Fruit fly (Drosophila melanogaster) whole organism, embryonic: Measurements from ENCODE around the gene CG33969.

Source experiments
- Blimp-1 ChIP-seq: fragments of 200-800 bp; sonication (Bioruptor generic); optimal IDR thresholded peaks from 3 replicates; lab custom pipeline; 2018; ENCODE audit warnings: missing biosample characterization, missing genetic modification characterization, mild to moderate bottlenecking, moderate library complexity, missing genetic modification reagents
- CG10543 ChIP-seq: fragments of 200-800 bp; sonication (Bioruptor generic); optimal IDR thresholded peaks from 3 replicates; lab custom pipeline; 2017; ENCODE audit warnings: missing biosample characterization, mild to moderate bottlenecking, missing genetic modification characterization, moderate library complexity
- CG10565 ChIP-seq: fragments of 200-800 bp; sonication (Bioruptor generic); optimal IDR thresholded peaks from 3 replicates; lab custom pipeline; 2016; ENCODE audit warnings: missing biosample characterization, mild to moderate bottlenecking, missing genetic modification characterization
- CG12299 ChIP-seq: fragments of 200-800 bp; sonication (Bioruptor generic); optimal IDR thresholded peaks from 2 replicates; lab custom pipeline; 2018; ENCODE audit warnings: missing biosample characterization, mild to moderate bottlenecking, missing genetic modification characterization
- CG12744 ChIP-seq: fragments of 200-800 bp; sonication (Bioruptor generic); optimal IDR thresholded peaks from 2 replicates; lab custom pipeline; 2016; ENCODE audit warnings: missing biosample characterization, missing genetic modification characterization
- CG17186 ChIP-seq: fragments of 200-800 bp; sonication (Bioruptor generic); optimal IDR thresholded peaks from 3 replicates; lab custom pipeline; 2017; ENCODE audit warnings: missing biosample characterization, missing genetic modification reagents, missing genetic modification characterization
- CG18599 ChIP-seq: fragments of 200-800 bp; sonication (Bioruptor generic); optimal IDR thresholded peaks from 3 replicates; lab custom pipeline; 2017; ENCODE audit warnings: missing biosample characterization, missing genetic modification characterization, mild to moderate bottlenecking, moderate library complexity, missing genetic modification reagents
- CG18619 ChIP-seq: fragments of 200-800 bp; sonication (Bioruptor generic); optimal IDR thresholded peaks from 3 replicates; lab custom pipeline; 2017; ENCODE audit warnings: missing biosample characterization, mild to moderate bottlenecking, missing genetic modification characterization
- CG31224 ChIP-seq: fragments of 200-800 bp; sonication (Bioruptor generic); IDR thresholded peaks from 2 replicates; pipeline ENCODE4 v1.3.6; 2022; ENCODE audit warnings: missing biosample characterization, missing genetic modification characterization
- CG33557 ChIP-seq: fragments of 200-800 bp; sonication (Bioruptor generic); optimal IDR thresholded peaks from 2 replicates; lab custom pipeline; 2019; ENCODE audit warnings: missing biosample characterization, mild to moderate bottlenecking, missing genetic modification characterization, moderate library complexity
- CG6654 ChIP-seq: fragments of 200-800 bp; sonication (Bioruptor generic); optimal IDR thresholded peaks from 2 replicates; lab custom pipeline; 2017; ENCODE audit warnings: missing biosample characterization, mild to moderate bottlenecking, missing genetic modification characterization
- CG6683 ChIP-seq: fragments of 200-800 bp; sonication (Bioruptor generic); optimal IDR thresholded peaks from 2 replicates; lab custom pipeline; 2017; ENCODE audit warnings: missing biosample characterization, mild to moderate bottlenecking, missing genetic modification characterization, missing genetic modification reagents
- CG6765 ChIP-seq: fragments of 200-800 bp; sonication (Bioruptor generic); optimal IDR thresholded peaks from 3 replicates; lab custom pipeline; 2017; ENCODE audit warnings: missing biosample characterization, mild to moderate bottlenecking, missing genetic modification characterization
- CG9817 ChIP-seq: fragments of 200-800 bp; sonication (Bioruptor generic); optimal IDR thresholded peaks from 2 replicates; lab custom pipeline; 2018; ENCODE audit warnings: missing biosample characterization, mild to moderate bottlenecking, missing genetic modification characterization, moderate library complexity
- Drgx ChIP-seq: fragments of 200-800 bp; sonication (Bioruptor generic); IDR thresholded peaks from 2 replicates; pipeline ENCODE4 v1.3.6; 2022; ENCODE audit warnings: missing biosample characterization, missing genetic modification characterization
- Fer1 ChIP-seq: fragments of 200-800 bp; sonication (Bioruptor generic); optimal IDR thresholded peaks from 2 replicates; lab custom pipeline; 2017; ENCODE audit warnings: missing biosample characterization, mild to moderate bottlenecking, missing genetic modification characterization
- Hr78 ChIP-seq, 2 experiments: fragments of 200-800 bp in 1 of 2; fragments of >200 bp in 1 of 2; sonication (Bioruptor generic) in 1 of 2; optimal IDR thresholded peaks; 2 replicates each; lab custom pipeline; 2017 to 2019; ENCODE audit warnings: missing biosample characterization in 2 of 2, missing genetic modification characterization in 2 of 2, mild to moderate bottlenecking in 1 of 2, moderate library complexity in 1 of 2
- Lhr ChIP-seq: fragments of 200-800 bp; sonication (Bioruptor generic); optimal IDR thresholded peaks from 3 replicates; lab custom pipeline; 2017; ENCODE audit warnings: mild to moderate bottlenecking, missing biosample characterization, missing genetic modification reagents, missing genetic modification characterization
- Spps ChIP-seq: fragments of 200-800 bp; sonication (Bioruptor generic); optimal IDR thresholded peaks from 2 replicates; lab custom pipeline; 2018; ENCODE audit warnings: missing biosample characterization, mild to moderate bottlenecking, missing genetic modification characterization
- Sry-δ ChIP-seq: fragments of 200-800 bp; sonication (Bioruptor generic); optimal IDR thresholded peaks from 2 replicates; lab custom pipeline; 2016; ENCODE audit warnings: missing biosample characterization, missing genetic modification characterization
- ac ChIP-seq: fragments of 200-800 bp; sonication (Bioruptor generic); optimal IDR thresholded peaks from 3 replicates; lab custom pipeline; 2017; ENCODE audit warnings: missing biosample characterization, mild to moderate bottlenecking, missing genetic modification characterization
- ase ChIP-seq: fragments of 200-800 bp; sonication (Bioruptor generic); IDR thresholded peaks from 3 replicates; pipeline ENCODE4 v1.3.6; 2022; ENCODE audit warnings: missing biosample characterization, missing genetic modification characterization
- bab2 ChIP-seq: fragments of 200-800 bp; sonication (Bioruptor generic); optimal IDR thresholded peaks from 2 replicates; lab custom pipeline; 2016; ENCODE audit warnings: missing biosample characterization, missing genetic modification characterization
- chm ChIP-seq: fragments of 200-800 bp; sonication (Bioruptor generic); IDR thresholded peaks from 2 replicates; pipeline ENCODE4 v1.3.6; 2022; ENCODE audit warnings: missing biosample characterization, missing genetic modification characterization
- croc ChIP-seq: fragments of 200-800 bp; sonication (Bioruptor generic); conservative IDR thresholded peaks from 3 replicates; pipeline ENCODE4 v1.3.6; 2022; ENCODE audit warnings: missing biosample characterization, missing genetic modification characterization
- cwo ChIP-seq: fragments of 200-800 bp; sonication (Bioruptor generic); optimal IDR thresholded peaks from 3 replicates; lab custom pipeline; 2017; ENCODE audit warnings: missing biosample characterization, missing genetic modification characterization, mild to moderate bottlenecking, moderate library complexity, missing genetic modification reagents
- fd102C ChIP-seq: fragments of 200-800 bp; sonication (Bioruptor generic); optimal IDR thresholded peaks from 2 replicates; lab custom pipeline; 2018; ENCODE audit warnings: missing biosample characterization, mild to moderate bottlenecking, missing genetic modification characterization, moderate library complexity
- fd64A ChIP-seq: fragments of 200-800 bp; sonication (Bioruptor generic); optimal IDR thresholded peaks from 3 replicates; lab custom pipeline; 2018; ENCODE audit warnings: missing biosample characterization, mild to moderate bottlenecking, missing genetic modification characterization
- fd96Cb ChIP-seq: fragments of 200-800 bp; sonication (Bioruptor generic); optimal IDR thresholded peaks from 2 replicates; lab custom pipeline; 2018; ENCODE audit warnings: missing biosample characterization, mild to moderate bottlenecking, missing genetic modification characterization, moderate library complexity
- gfzf ChIP-seq: fragments of 200-800 bp; sonication (Bioruptor generic); optimal IDR thresholded peaks from 2 replicates; lab custom pipeline; 2016; ENCODE audit warnings: missing biosample characterization, mild to moderate bottlenecking, missing genetic modification characterization, moderate library complexity
- grau ChIP-seq: fragments of 200-800 bp; optimal IDR thresholded peaks from 3 replicates; lab custom pipeline; 2019; ENCODE audit warnings: missing biosample characterization, mild to moderate bottlenecking, missing genetic modification characterization, moderate library complexity
- gro ChIP-seq: fragments of 200-800 bp; sonication (Bioruptor generic); optimal IDR thresholded peaks from 2 replicates; lab custom pipeline; 2016; ENCODE audit warnings: missing biosample characterization, missing genetic modification characterization
- gsb-n ChIP-seq: fragments of 200-800 bp; sonication (Bioruptor generic); optimal IDR thresholded peaks from 3 replicates; lab custom pipeline; 2018; ENCODE audit warnings: missing biosample characterization, mild to moderate bottlenecking, missing genetic modification characterization
- hkb ChIP-seq, 2 experiments: fragments of 200-800 bp in 1 of 2; fragments of >200 bp in 1 of 2; sonication (Bioruptor generic) in 1 of 2; IDR thresholded peaks in 1 of 2; optimal IDR thresholded peaks in 1 of 2; 2 replicates each; pipeline versions ENCODE4 v1.3.6 to Lab custom; 2017 to 2022; ENCODE audit warnings: missing biosample characterization in 1 of 2, missing genetic modification characterization in 1 of 2
- klu ChIP-seq: fragments of 200-800 bp; sonication (Bioruptor generic); IDR thresholded peaks from 2 replicates; pipeline ENCODE4 v1.3.6; 2022; ENCODE audit warnings: missing biosample characterization, missing genetic modification characterization
- kni ChIP-seq: fragments of 200-800 bp; sonication (Bioruptor generic); optimal IDR thresholded peaks from 3 replicates; lab custom pipeline; 2017; ENCODE audit warnings: mild to moderate bottlenecking, missing biosample characterization, missing genetic modification reagents, missing genetic modification characterization
- lilli ChIP-seq: fragments of 200-800 bp; sonication (Bioruptor generic); optimal IDR thresholded peaks from 3 replicates; lab custom pipeline; 2016; ENCODE audit warnings: missing biosample characterization, missing genetic modification characterization
- phol ChIP-seq: fragments of 200-800 bp; sonication (Bioruptor generic); optimal IDR thresholded peaks from 3 replicates; lab custom pipeline; 2018; ENCODE audit warnings: missing biosample characterization, mild to moderate bottlenecking, missing genetic modification characterization, moderate library complexity
- pnt ChIP-seq: fragments of 200-800 bp; sonication (Bioruptor generic); optimal IDR thresholded peaks from 3 replicates; lab custom pipeline; 2016; ENCODE audit warnings: missing biosample characterization, missing genetic modification characterization
- sd ChIP-seq: fragments of 200-800 bp; sonication (Bioruptor generic); optimal IDR thresholded peaks from 3 replicates; lab custom pipeline; 2018; ENCODE audit warnings: missing biosample characterization, mild to moderate bottlenecking, missing genetic modification characterization, moderate library complexity
- seq ChIP-seq: fragments of 200-800 bp; sonication (Bioruptor generic); IDR thresholded peaks from 2 replicates; pipeline ENCODE4 v1.3.6; 2022; ENCODE audit warnings: missing biosample characterization, missing genetic modification characterization
- sna ChIP-seq: fragments of 200-800 bp; sonication (Bioruptor generic); IDR thresholded peaks from 2 replicates; pipeline ENCODE4 v1.3.6; 2022; ENCODE audit warnings: missing biosample characterization, missing genetic modification characterization; ENCODE audit not compliant: partially characterized antibody
- sr ChIP-seq: fragments of 200-800 bp; sonication (Bioruptor generic); IDR thresholded peaks from 3 replicates; pipeline ENCODE4 v1.3.6; 2022; ENCODE audit warnings: missing biosample characterization, missing genetic modification characterization
- tap ChIP-seq: fragments of 200-800 bp; optimal IDR thresholded peaks from 3 replicates; lab custom pipeline; 2019; ENCODE audit warnings: missing biosample characterization, mild to moderate bottlenecking, missing genetic modification characterization, moderate library complexity
- ttk ChIP-seq: fragments of 200-800 bp; sonication (Bioruptor generic); IDR thresholded peaks from 2 replicates; pipeline ENCODE4 v2.1.2; 2022; ENCODE audit warnings: missing biosample characterization, missing genetic modification characterization
- wek ChIP-seq: fragments of 200-800 bp; sonication (Bioruptor generic); optimal IDR thresholded peaks from 3 replicates; lab custom pipeline; 2018; ENCODE audit warnings: missing biosample characterization, mild to moderate bottlenecking, missing genetic modification characterization, moderate library complexity

Gene CG33969

DNA sequence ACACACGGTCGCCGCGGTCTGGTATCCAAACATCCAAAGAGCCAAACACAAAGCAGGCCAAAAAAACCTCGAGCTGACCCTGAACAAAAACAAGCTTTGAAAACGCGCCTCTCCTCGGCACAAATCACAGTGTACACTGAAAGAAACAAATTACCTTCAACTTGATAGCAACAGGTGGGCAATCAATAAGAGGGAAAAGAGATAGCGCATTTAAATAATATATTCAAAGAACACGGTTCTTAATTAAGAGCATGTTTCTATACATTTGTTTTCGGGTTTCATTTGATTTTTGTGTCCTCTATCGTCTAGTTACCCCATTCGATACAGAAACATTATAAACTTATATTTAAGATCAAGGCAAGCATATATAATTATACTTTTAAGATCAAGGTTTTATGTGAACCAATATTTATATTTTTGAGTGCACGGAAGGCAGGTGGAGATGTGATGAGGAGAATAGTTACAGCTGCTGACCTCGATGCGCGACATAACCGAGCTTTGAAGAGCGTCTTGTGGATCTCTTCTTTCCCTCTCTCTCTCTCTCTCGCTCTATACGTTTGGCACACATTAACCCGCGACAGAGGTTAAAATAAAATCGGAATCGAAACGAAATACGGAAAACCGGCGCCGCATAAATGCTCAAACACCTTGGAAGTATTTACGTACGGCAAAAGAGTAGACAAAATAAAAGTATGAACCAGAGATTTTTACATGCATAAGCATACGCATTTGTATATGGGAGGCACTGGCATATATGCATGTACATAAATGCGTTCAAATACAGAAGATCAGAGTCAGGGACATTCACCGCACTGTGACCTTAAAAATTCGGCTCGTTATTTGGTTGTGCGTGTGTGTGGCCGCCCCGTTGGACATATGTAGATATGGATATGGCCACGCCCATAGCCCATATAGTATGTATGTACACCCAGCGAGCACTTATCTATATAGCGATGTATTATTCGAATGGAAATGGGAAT, 5.2 kb upstream of the CG33969 start (continued):
- TF ChIP-seq CG6654 (GFP tag; lab: Kevin White, UChicago): peak; percentile 47
- peak; percentile 79 for TF ChIP-seq gro
- TF ChIP-seq Spps (tag; lab: Kevin White, UChicago): peak; percentile 42
- peak; percentile 66 for TF ChIP-seq sd (tag; lab: Kevin White, UChicago)
- peak; percentile 36; the same call in 2 of the 3 replicates for TF ChIP-seq croc (GFP tag; lab: Robert Waterston, UW)
- TF ChIP-seq CG33557 (GFP tag; lab: Kevin White, UChicago): peak; percentile 67
- peak; percentile 81 for TF ChIP-seq Blimp-1
- peak; percentile 78 for TF ChIP-seq CG6765 (GFP tag; lab: Kevin White, UChicago)
- TF ChIP-seq kni (GFP tag; lab: Kevin White, UChicago): peak; percentile 77
- TF ChIP-seq CG31224: peak; percentile 60
- peak; percentile 26 for TF ChIP-seq CG17186 (GFP tag; lab: Kevin White, UChicago)
- peak; percentile 35 for TF ChIP-seq ac (GFP tag; lab: Kevin White, UChicago)
- peak; percentile 82 for TF ChIP-seq fd96Cb (tag; lab: Kevin White, UChicago)
- peak; percentile 66 for TF ChIP-seq pnt (GFP tag; lab: Kevin White, UChicago)
- TF ChIP-seq CG10543: peak; percentile 91
- TF ChIP-seq phol (tag; lab: Kevin White, UChicago): peak; percentile 91
- TF ChIP-seq CG9817: peak; percentile 82
- peak; percentile 76 for TF ChIP-seq gsb-n (tag; lab: Kevin White, UChicago)
- TF ChIP-seq Drgx (GFP tag; lab: Robert Waterston, UW): peak; percentile 78
- peak; percentile 63 for TF ChIP-seq CG6683 (GFP tag; lab: Kevin White, UChicago)
- TF ChIP-seq wek (GFP tag; lab: Kevin White, UChicago): peak; percentile 37
- TF ChIP-seq sna (GFP tag; lab: Robert Waterston, UW): no peak
- peak; percentile 91 for TF ChIP-seq grau (tag; lab: Kevin White, UChicago)
- TF ChIP-seq CG12744 (GFP tag; lab: Kevin White, UChicago): peak; percentile 74
- no peak for TF ChIP-seq chm (GFP tag; lab: Robert Waterston, UW)
- TF ChIP-seq Sry-δ: peak; percentile 26
- peak; percentile 43 for TF ChIP-seq Lhr
- peak in 1 of 2 experiments; percentile 93 for TF ChIP-seq Hr78 (GFP tag; optimal IDR thresholded peaks at IDR 0.05; lab: Kevin White, UChicago)
- TF ChIP-seq gfzf: no peak
- no peak for TF ChIP-seq fd102C (GFP tag; lab: Kevin White, UChicago)
- TF ChIP-seq cwo (GFP tag; lab: Kevin White, UChicago): peak; percentile 81
- peak; percentile 75 for TF ChIP-seq ttk (GFP tag; lab: Robert Waterston, UW)
- TF ChIP-seq CG12299 (tag; lab: Kevin White, UChicago): peak; percentile 75
- peak; percentile 85 for TF ChIP-seq CG18599
- TF ChIP-seq bab2: peak; percentile 71
- TF ChIP-seq hkb (optimal IDR thresholded peaks at IDR 0.05; lab: Kevin White, UChicago): no peak
- peak; percentile 89 for TF ChIP-seq hkb (GFP tag; IDR thresholded peaks at IDR 0.05; lab: Robert Waterston, UW)
- peak; percentile 86 for TF ChIP-seq seq (GFP tag; lab: Robert Waterston, UW)
- peak; percentile 65; the same call in 1 of the 2 replicates for TF ChIP-seq klu (GFP tag; lab: Robert Waterston, UW)
- TF ChIP-seq fd64A (GFP tag; lab: Kevin White, UChicago): peak; percentile 11
- TF ChIP-seq CG10565 (GFP tag; lab: Kevin White, UChicago): peak; percentile 29
- no peak for TF ChIP-seq sr (GFP tag; lab: Robert Waterston, UW)
- TF ChIP-seq Fer1 (GFP tag; lab: Kevin White, UChicago): peak; percentile 85
- peak; percentile 89 for TF ChIP-seq lilli (GFP tag; lab: Kevin White, UChicago)
- peak; percentile 79 for TF ChIP-seq ase (GFP tag; lab: Robert Waterston, UW)
- TF ChIP-seq tap (tag; lab: Kevin White, UChicago): peak; percentile 83
- TF ChIP-seq CG18619: peak; percentile 88
